Worm (Caenorhabditis elegans): ENCODE data around the gene T12A7.10.

DNA sequence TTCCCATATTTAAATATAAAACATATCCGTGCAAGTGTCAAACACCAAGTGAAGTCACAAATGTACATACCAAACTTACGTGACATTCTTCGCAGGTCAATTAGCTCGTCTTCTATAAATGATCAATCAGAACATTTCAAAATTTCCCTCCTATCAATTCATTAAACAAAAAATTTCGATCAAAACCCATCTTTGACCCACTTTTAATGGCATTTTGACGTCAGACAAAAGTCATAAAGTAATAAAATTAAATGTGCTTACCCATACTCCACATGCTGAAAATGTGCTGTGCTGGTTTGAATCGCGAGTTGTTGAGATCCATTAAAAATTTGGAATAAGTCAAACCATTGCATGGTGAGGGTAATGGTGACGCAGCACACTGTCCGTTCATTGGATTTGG is 14.9 kb upstream of the T12A7.10 start:
- no peak for TF ChIP-seq snpc-4 (tag; optimal IDR thresholded peaks at IDR 0.05)
- no peak for TF ChIP-seq ceh-63 (GFP tag; optimal IDR thresholded peaks at IDR 0.05)
- TF ChIP-seq nhr-11 (tag; optimal IDR thresholded peaks at IDR 0.05) = no peak
- no peak for TF ChIP-seq lin-13 (GFP tag; optimal IDR thresholded peaks at IDR 0.05)
- no peak for TF ChIP-seq lin-39 (tag; optimal IDR thresholded peaks at IDR 0.05)
- no peak for TF ChIP-seq ama-1 (optimal IDR thresholded peaks at IDR 0.05)
- no peak for TF ChIP-seq snu-23 (GFP tag; optimal IDR thresholded peaks at IDR 0.05)
- no peak for TF ChIP-seq grh-1 (GFP tag; IDR thresholded peaks at IDR 0.05)
- no peak for TF ChIP-seq nhr-28 (tag; optimal IDR thresholded peaks at IDR 0.05)
- TF ChIP-seq ets-5 (GFP tag; IDR thresholded peaks at IDR 0.05) = no peak
- TF ChIP-seq unc-98 (GFP tag; IDR thresholded peaks at IDR 0.05) = no peak
- no peak for TF ChIP-seq nhr-84 (tag; optimal IDR thresholded peaks at IDR 0.05)
- no peak for TF ChIP-seq nhr-77 (tag; optimal IDR thresholded peaks at IDR 0.05)

All from whole organism, L1 larva.